Worm (Caenorhabditis elegans) whole organism, midembryonic: ENCODE data around the gene F48F7.6.
"Not testable (repeated sequence)": the region's sequence is repeated elsewhere in the genome, so short reads cannot be mapped to it uniquely, and the experiment has no call there.

Experiments used
- cog-1 ChIP-seq: sonication (generic microtip); optimal IDR thresholded peaks from 2 replicates; lab custom pipeline; 2016; ENCODE audit warnings: missing genetic modification characterization, missing compliant biosample characterization
- klf-2 ChIP-seq: fragments of 200-800 bp; sonication (Bioruptor generic); conservative IDR thresholded peaks from 2 replicates; pipeline ENCODE4 v1.3.6; 2022; ENCODE audit warnings: missing genetic modification reagents, missing genetic modification characterization, missing compliant biosample characterization
- med-1 ChIP-seq: sonication (generic microtip); optimal IDR thresholded peaks from 2 replicates; lab custom pipeline; 2017; ENCODE audit warnings: missing genetic modification characterization, mild to moderate bottlenecking, missing compliant biosample characterization, antibody characterized with exemption, missing genetic modification reagents; ENCODE audit not compliant: insufficient read depth
- ref-1 ChIP-seq: fragments of 200-800 bp; sonication (Bioruptor generic); conservative IDR thresholded peaks from 2 replicates; pipeline ENCODE4 v1.3.6; 2022; ENCODE audit warnings: missing genetic modification reagents, missing genetic modification characterization, missing compliant biosample characterization
- ztf-23 ChIP-seq: fragments of 200-800 bp; sonication (Bioruptor generic); IDR thresholded peaks from 2 replicates; pipeline ENCODE4 v1.3.6; 2022; ENCODE audit warnings: missing genetic modification reagents, missing genetic modification characterization, missing compliant biosample characterization
- ztf-29 ChIP-seq: fragments of 200-800 bp; sonication (Bioruptor generic); IDR thresholded peaks from 2 replicates; pipeline ENCODE4 v1.3.6; 2022; ENCODE audit warnings: missing genetic modification reagents, missing genetic modification characterization, missing compliant biosample characterization

DNA sequence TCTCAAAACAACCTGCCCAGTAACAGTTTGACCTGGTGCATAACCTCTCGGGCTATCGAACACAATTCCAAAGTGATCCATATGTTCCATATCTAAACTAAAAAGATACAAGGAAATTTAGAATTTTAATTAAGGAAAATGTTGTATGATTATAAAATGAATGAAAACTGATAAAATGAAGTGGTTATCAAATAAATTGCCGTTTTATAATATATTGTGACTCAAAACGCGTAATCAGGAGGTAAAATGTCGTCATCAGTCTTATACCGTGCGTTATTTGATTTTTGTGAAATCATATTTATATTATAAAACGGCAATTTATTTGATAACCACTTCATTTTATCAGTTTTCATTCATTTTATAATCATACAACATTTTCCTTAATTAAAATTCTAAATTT lies 2.8 kb downstream of the F48F7.6 start, which contains the start of gene arrd-24:
- not testable (repeated sequence) for TF ChIP-seq ref-1; ztf-23 (GFP tag; lab: Robert Waterston, UW); klf-2 (GFP tag; lab: Robert Waterston, UW); med-1 (GFP tag; lab: Kevin White, UChicago); ztf-29; cog-1 (tag; lab: Kevin White, UChicago)
